Worm (Caenorhabditis elegans): Measurements from ENCODE around the gene lgc-45.

DNA sequence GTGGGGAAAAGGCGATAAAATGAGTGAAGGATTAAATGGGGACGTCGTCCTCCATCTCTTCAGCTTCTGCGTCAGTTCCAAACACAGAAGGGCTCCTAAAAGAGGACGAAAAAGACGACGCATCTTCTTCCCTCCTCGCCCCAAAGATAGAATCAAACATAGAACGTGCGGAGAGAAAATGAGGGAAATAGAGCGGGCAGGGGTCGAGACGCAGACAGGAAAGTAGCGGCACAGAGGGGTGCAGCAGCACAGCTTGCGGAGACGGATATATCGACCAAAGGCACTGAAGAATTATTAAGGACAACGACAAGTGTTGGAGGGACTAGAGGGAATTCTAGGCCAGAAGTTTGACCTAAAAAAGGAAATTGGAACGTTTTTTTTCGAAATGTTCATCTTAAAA is 10.0 kb upstream of the lgc-45 start:
- TF ChIP-seq him-1 (tag; optimal IDR thresholded peaks at IDR 0.05) (peak; percentile 3), dao-5 (tag; optimal IDR thresholded peaks at IDR 0.05) (no peak), W03F9.2 (tag; optimal IDR thresholded peaks at IDR 0.05) (no peak)

Data from whole organism, L4/young adult.